Worm (Caenorhabditis elegans) whole organism, late embryonic: Measurements from ENCODE around the gene T01B4.3.

Experiments used
- C38D4.7 ChIP-seq: fragments of 200-800 bp; sonication (Bioruptor generic); optimal IDR thresholded peaks from 2 replicates; lab custom pipeline; 2018; ENCODE audit warnings: mild to moderate bottlenecking, missing genetic modification characterization, moderate library complexity, missing compliant biosample characterization
- ceh-22 ChIP-seq: sonication (generic microtip); optimal IDR thresholded peaks from 2 replicates; lab custom pipeline; 2017; ENCODE audit warnings: missing biosample characterization, missing genetic modification characterization
- ceh-45 ChIP-seq: fragments of 200-800 bp; sonication (Bioruptor generic); IDR thresholded peaks from 2 replicates; pipeline ENCODE4 v1.3.6; 2022; ENCODE audit warnings: missing genetic modification reagents, missing genetic modification characterization, missing compliant biosample characterization
- hlh-15 ChIP-seq: sonication (generic microtip); optimal IDR thresholded peaks from 2 replicates; lab custom pipeline; 2016; ENCODE audit warnings: missing genetic modification characterization, missing compliant biosample characterization
- ref-2 ChIP-seq: sonication (generic microtip); optimal IDR thresholded peaks from 2 replicates; lab custom pipeline; 2016; ENCODE audit warnings: missing genetic modification characterization, missing compliant biosample characterization
- tbx-2 ChIP-seq: sonication (generic microtip); optimal IDR thresholded peaks from 2 replicates; lab custom pipeline; 2016; ENCODE audit warnings: missing genetic modification characterization, missing compliant biosample characterization
- unc-3 ChIP-seq, 2 experiments: fragments of 200-800 bp in 1 of 2; sonication (Bioruptor generic) in 1 of 2; sonication (generic microtip) in 1 of 2; conservative IDR thresholded peaks in 1 of 2; optimal IDR thresholded peaks in 1 of 2; 2 replicates each; pipeline versions ENCODE4 v1.3.6 to Lab custom; 2016 to 2022; ENCODE audit warnings: missing compliant biosample characterization in 2 of 2, missing genetic modification characterization in 2 of 2, missing genetic modification reagents in 1 of 2

DNA sequence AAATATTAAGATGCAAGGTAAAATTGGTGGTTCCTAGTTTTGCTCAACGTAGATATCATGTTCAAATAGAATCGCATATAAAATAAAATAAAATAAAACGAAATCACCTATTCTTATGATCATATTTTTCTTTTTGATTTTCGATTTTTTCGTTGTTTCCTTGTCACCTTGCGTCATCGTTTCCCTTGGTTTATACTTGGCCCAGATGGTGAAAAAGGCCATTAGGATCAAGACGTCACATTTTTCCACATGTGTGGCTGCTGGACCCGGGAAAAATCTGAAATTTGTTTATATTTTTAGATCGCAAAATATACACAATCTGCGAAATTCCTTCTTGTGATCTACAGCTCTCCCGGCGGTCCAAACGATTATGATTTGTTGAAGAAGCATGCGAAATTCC, 49.5 kb upstream of the T01B4.3 start, which contains the start of gene ace-1:
- TF ChIP-seq hlh-15 (tag; lab: Kevin White, UChicago) (no peak), unc-3 (GFP tag; conservative IDR thresholded peaks at IDR 0.05; lab: Robert Waterston, UW) (no peak), unc-3 (tag; optimal IDR thresholded peaks at IDR 0.05; lab: Kevin White, UChicago) (no peak), ceh-45 (GFP tag; lab: Robert Waterston, UW) (no peak), tbx-2 (tag; lab: Kevin White, UChicago) (no peak), C38D4.7 (GFP tag; lab: Kevin White, UChicago) (no peak), ref-2 (tag; lab: Kevin White, UChicago) (no peak), ceh-22 (tag; lab: Kevin White, UChicago) (no peak)
